Fruit fly (Drosophila melanogaster) whole organism, embryonic: ENCODE data around the gene CG1635.

Experiments
- Ada2b ChIP-seq: fragments of 200-800 bp; sonication (Bioruptor generic); IDR thresholded peaks from 2 replicates; pipeline ENCODE4 v1.3.6; 2022; ENCODE audit warnings: missing biosample characterization, missing genetic modification characterization
- Antp ChIP-seq: fragments of 200-800 bp; sonication (Bioruptor generic); optimal IDR thresholded peaks from 3 replicates; lab custom pipeline; 2016; ENCODE audit warnings: missing biosample characterization, missing genetic modification characterization
- CG10431 ChIP-seq: fragments of 200-800 bp; sonication (Bioruptor generic); optimal IDR thresholded peaks from 3 replicates; lab custom pipeline; 2018; ENCODE audit warnings: missing biosample characterization, mild to moderate bottlenecking, missing genetic modification characterization
- CG10979 ChIP-seq: fragments of 200-800 bp; sonication (Bioruptor generic); optimal IDR thresholded peaks from 2 replicates; lab custom pipeline; 2018; ENCODE audit warnings: missing biosample characterization, mild to moderate bottlenecking, missing genetic modification characterization, moderate library complexity
- CG11085 ChIP-seq: fragments of 200-800 bp; sonication (Bioruptor generic); IDR thresholded peaks from 2 replicates; pipeline ENCODE4 v1.3.6; 2022; ENCODE audit warnings: missing biosample characterization, missing genetic modification characterization
- CG12155 ChIP-seq: fragments of 200-800 bp; sonication (Bioruptor generic); optimal IDR thresholded peaks from 3 replicates; lab custom pipeline; 2016; ENCODE audit warnings: missing biosample characterization, missing genetic modification characterization
- CG13123 ChIP-seq: fragments of 200-800 bp; sonication (Bioruptor generic); optimal IDR thresholded peaks from 2 replicates; lab custom pipeline; 2016; ENCODE audit warnings: missing biosample characterization, missing genetic modification characterization
- CG13296 ChIP-seq: fragments of 200-800 bp; sonication (Bioruptor generic); optimal IDR thresholded peaks from 3 replicates; lab custom pipeline; 2018; ENCODE audit warnings: missing biosample characterization, mild to moderate bottlenecking, missing genetic modification characterization
- CG16815 ChIP-seq: fragments of 200-800 bp; sonication (Bioruptor generic); optimal IDR thresholded peaks from 3 replicates; lab custom pipeline; 2017; ENCODE audit warnings: missing biosample characterization, mild to moderate bottlenecking, missing genetic modification characterization
- CG17361 ChIP-seq: fragments of 200-800 bp; sonication (Bioruptor generic); IDR thresholded peaks from 3 replicates; pipeline ENCODE4 v1.3.6; 2022; ENCODE audit warnings: missing biosample characterization, missing genetic modification characterization
- CG17385 ChIP-seq: fragments of 200-800 bp; sonication (Bioruptor generic); optimal IDR thresholded peaks from 3 replicates; lab custom pipeline; 2018; ENCODE audit warnings: missing biosample characterization, mild to moderate bottlenecking, missing genetic modification characterization
- CG18764 ChIP-seq: fragments of 200-800 bp; sonication (Bioruptor generic); optimal IDR thresholded peaks from 3 replicates; lab custom pipeline; 2016; ENCODE audit warnings: missing biosample characterization, missing genetic modification characterization
- CG2199 ChIP-seq: fragments of 200-800 bp; sonication (Bioruptor generic); IDR thresholded peaks from 3 replicates; pipeline ENCODE4 v1.3.6; 2022; ENCODE audit warnings: missing biosample characterization, missing genetic modification characterization
- CG2678 ChIP-seq: fragments of 200-800 bp; sonication (Bioruptor generic); optimal IDR thresholded peaks from 3 replicates; lab custom pipeline; 2019; ENCODE audit warnings: missing biosample characterization, mild to moderate bottlenecking, missing genetic modification characterization, moderate library complexity
- CG30403 ChIP-seq: fragments of 200-800 bp; sonication (Bioruptor generic); optimal IDR thresholded peaks from 3 replicates; lab custom pipeline; 2016; ENCODE audit warnings: missing biosample characterization, missing genetic modification characterization
- CG30431 ChIP-seq: fragments of 200-800 bp; sonication (Bioruptor generic); optimal IDR thresholded peaks from 2 replicates; lab custom pipeline; 2017; ENCODE audit warnings: missing biosample characterization, missing genetic modification characterization
- CG3281 ChIP-seq: fragments of 200-800 bp; sonication (Bioruptor generic); optimal IDR thresholded peaks from 3 replicates; lab custom pipeline; 2017; ENCODE audit warnings: missing biosample characterization, mild to moderate bottlenecking, missing genetic modification characterization
- CG34376 ChIP-seq: fragments of 200-800 bp; sonication (Bioruptor generic); optimal IDR thresholded peaks from 2 replicates; lab custom pipeline; 2018; ENCODE audit warnings: missing biosample characterization, mild to moderate bottlenecking, missing genetic modification characterization
- CG3995 ChIP-seq: fragments of 200-800 bp; sonication (Bioruptor generic); optimal IDR thresholded peaks from 3 replicates; lab custom pipeline; 2016; ENCODE audit warnings: missing biosample characterization, missing genetic modification characterization
- CG4820 ChIP-seq: fragments of 200-800 bp; sonication (Bioruptor generic); optimal IDR thresholded peaks from 3 replicates; lab custom pipeline; 2016; ENCODE audit warnings: missing biosample characterization, missing genetic modification characterization
- CG5953 ChIP-seq: fragments of 200-800 bp; sonication (Bioruptor generic); IDR thresholded peaks from 2 replicates; pipeline ENCODE4 v1.3.6; 2022; ENCODE audit warnings: missing biosample characterization, missing genetic modification characterization
- CG6654 ChIP-seq: fragments of 200-800 bp; sonication (Bioruptor generic); optimal IDR thresholded peaks from 2 replicates; lab custom pipeline; 2017; ENCODE audit warnings: missing biosample characterization, mild to moderate bottlenecking, missing genetic modification characterization
- CG7372 ChIP-seq: fragments of 200-800 bp; sonication (Bioruptor generic); IDR thresholded peaks from 2 replicates; pipeline ENCODE4 v1.3.6; 2022; ENCODE audit warnings: missing biosample characterization, missing genetic modification characterization
- CG7839 ChIP-seq: fragments of 200-800 bp; sonication (Bioruptor generic); optimal IDR thresholded peaks from 3 replicates; lab custom pipeline; 2018; ENCODE audit warnings: missing biosample characterization, mild to moderate bottlenecking, missing genetic modification characterization, moderate library complexity
- Eip74EF ChIP-seq, 2 experiments: fragments of 200-800 bp in 1 of 2; fragments of >200 bp in 1 of 2; sonication (Bioruptor generic) in 1 of 2; optimal IDR thresholded peaks; 2 replicates each; lab custom pipeline; 2017 to 2019; ENCODE audit warnings: missing biosample characterization in 2 of 2, missing genetic modification characterization in 2 of 2, mild to moderate bottlenecking in 1 of 2, moderate library complexity in 1 of 2
- HLH3B ChIP-seq: fragments of 200-800 bp; sonication (Bioruptor generic); IDR thresholded peaks from 2 replicates; pipeline ENCODE4 v1.3.6; 2022; ENCODE audit warnings: missing biosample characterization, missing genetic modification characterization
- HLH54F ChIP-seq: fragments of 200-800 bp; sonication (Bioruptor generic); optimal IDR thresholded peaks from 3 replicates; lab custom pipeline; 2016; ENCODE audit warnings: missing biosample characterization, missing genetic modification characterization
- Hr78 ChIP-seq, 2 experiments: fragments of 200-800 bp in 1 of 2; fragments of >200 bp in 1 of 2; sonication (Bioruptor generic) in 1 of 2; optimal IDR thresholded peaks; 2 replicates each; lab custom pipeline; 2017 to 2019; ENCODE audit warnings: missing biosample characterization in 2 of 2, missing genetic modification characterization in 2 of 2, mild to moderate bottlenecking in 1 of 2, moderate library complexity in 1 of 2
- Oli ChIP-seq: fragments of 200-800 bp; sonication (Bioruptor generic); optimal IDR thresholded peaks from 2 replicates; lab custom pipeline; 2018; ENCODE audit warnings: missing biosample characterization, mild to moderate bottlenecking, missing genetic modification characterization, moderate library complexity
- Ptx1 ChIP-seq: fragments of 200-800 bp; sonication (Bioruptor generic); IDR thresholded peaks from 2 replicates; pipeline ENCODE4 v1.3.6; 2022; ENCODE audit warnings: missing biosample characterization, missing genetic modification characterization
- Ravus ChIP-seq: fragments of 200-800 bp; sonication (Bioruptor generic); IDR thresholded peaks from 2 replicates; pipeline ENCODE4 v1.3.6; 2022; ENCODE audit warnings: missing biosample characterization, missing genetic modification characterization
- Sox102F ChIP-seq: fragments of 200-800 bp; sonication (Bioruptor generic); optimal IDR thresholded peaks from 2 replicates; lab custom pipeline; 2018; ENCODE audit warnings: missing biosample characterization, mild to moderate bottlenecking, missing genetic modification characterization, moderate library complexity
- TFAM ChIP-seq: fragments of 200-800 bp; sonication (Bioruptor generic); optimal IDR thresholded peaks from 2 replicates; lab custom pipeline; 2017; ENCODE audit warnings: missing biosample characterization, missing genetic modification characterization, inconsistent platforms
- ab ChIP-seq: fragments of 200-800 bp; sonication (Bioruptor generic); optimal IDR thresholded peaks from 2 replicates; lab custom pipeline; 2016; ENCODE audit warnings: missing biosample characterization, missing genetic modification characterization
- abd-A ChIP-seq: fragments of 200-800 bp; sonication (Bioruptor generic); optimal IDR thresholded peaks from 3 replicates; lab custom pipeline; 2019; ENCODE audit warnings: missing biosample characterization, mild to moderate bottlenecking, missing genetic modification characterization, moderate library complexity
- ac ChIP-seq: fragments of 200-800 bp; sonication (Bioruptor generic); optimal IDR thresholded peaks from 3 replicates; lab custom pipeline; 2017; ENCODE audit warnings: missing biosample characterization, mild to moderate bottlenecking, missing genetic modification characterization
- ase ChIP-seq: fragments of 200-800 bp; sonication (Bioruptor generic); IDR thresholded peaks from 3 replicates; pipeline ENCODE4 v1.3.6; 2022; ENCODE audit warnings: missing biosample characterization, missing genetic modification characterization
- crc ChIP-seq: fragments of 200-800 bp; sonication (Bioruptor generic); optimal IDR thresholded peaks from 2 replicates; lab custom pipeline; 2016; ENCODE audit warnings: missing biosample characterization, missing genetic modification characterization
- fd102C ChIP-seq: fragments of 200-800 bp; sonication (Bioruptor generic); optimal IDR thresholded peaks from 2 replicates; lab custom pipeline; 2018; ENCODE audit warnings: missing biosample characterization, mild to moderate bottlenecking, missing genetic modification characterization, moderate library complexity
- hb ChIP-seq: fragments of 200-800 bp; sonication (Bioruptor generic); IDR thresholded peaks from 3 replicates; pipeline ENCODE4 v1.3.6; 2022; ENCODE audit warnings: missing biosample characterization, missing genetic modification characterization; ENCODE audit not compliant: partially characterized antibody
- jigr1 ChIP-seq: fragments of 200-800 bp; sonication (Bioruptor generic); IDR thresholded peaks from 3 replicates; pipeline ENCODE4 v1.3.6; 2022; ENCODE audit warnings: missing biosample characterization, missing genetic modification characterization
- kah ChIP-seq: fragments of 200-800 bp; sonication (Bioruptor generic); optimal IDR thresholded peaks from 2 replicates; lab custom pipeline; 2018; ENCODE audit warnings: missing biosample characterization, mild to moderate bottlenecking, missing genetic modification characterization
- luna ChIP-seq: fragments of 200-800 bp; sonication (Bioruptor generic); optimal IDR thresholded peaks from 2 replicates; lab custom pipeline; 2016; ENCODE audit warnings: missing biosample characterization, missing genetic modification characterization
- psq ChIP-seq: fragments of 200-800 bp; sonication (Bioruptor generic); optimal IDR thresholded peaks from 2 replicates; lab custom pipeline; 2017; ENCODE audit warnings: missing biosample characterization, missing genetic modification characterization
- salm ChIP-seq: fragments of 200-800 bp; sonication (Bioruptor generic); optimal IDR thresholded peaks from 2 replicates; lab custom pipeline; 2018; ENCODE audit warnings: missing biosample characterization, mild to moderate bottlenecking, missing genetic modification characterization
- sisA ChIP-seq: fragments of 200-800 bp; sonication (Bioruptor generic); IDR thresholded peaks from 2 replicates; pipeline ENCODE4 v1.3.6; 2022; ENCODE audit warnings: missing biosample characterization, missing genetic modification characterization
- stc ChIP-seq: fragments of 200-800 bp; sonication (Bioruptor generic); IDR thresholded peaks from 2 replicates; pipeline ENCODE4 v1.3.6; 2022; ENCODE audit warnings: missing biosample characterization, missing genetic modification characterization
- sug ChIP-seq: fragments of 200-800 bp; optimal IDR thresholded peaks from 2 replicates; lab custom pipeline; 2019; ENCODE audit warnings: missing biosample characterization, mild to moderate bottlenecking, missing genetic modification characterization, moderate library complexity
- tio ChIP-seq: fragments of 200-800 bp; sonication (Bioruptor generic); optimal IDR thresholded peaks from 2 replicates; lab custom pipeline; 2017; ENCODE audit warnings: missing biosample characterization, missing genetic modification characterization, inconsistent platforms
- tll ChIP-seq, 2 experiments: fragments of 200-800 bp in 1 of 2; fragments of >200 bp in 1 of 2; sonication (Bioruptor generic) in 1 of 2; optimal IDR thresholded peaks; 2 replicates each; lab custom pipeline; 2017 to 2019; ENCODE audit warnings: missing biosample characterization in 2 of 2, missing genetic modification characterization in 2 of 2, mild to moderate bottlenecking in 1 of 2, moderate library complexity in 1 of 2
- wek ChIP-seq: fragments of 200-800 bp; sonication (Bioruptor generic); optimal IDR thresholded peaks from 3 replicates; lab custom pipeline; 2018; ENCODE audit warnings: missing biosample characterization, mild to moderate bottlenecking, missing genetic modification characterization, moderate library complexity

CG1635 gene

DNA sequence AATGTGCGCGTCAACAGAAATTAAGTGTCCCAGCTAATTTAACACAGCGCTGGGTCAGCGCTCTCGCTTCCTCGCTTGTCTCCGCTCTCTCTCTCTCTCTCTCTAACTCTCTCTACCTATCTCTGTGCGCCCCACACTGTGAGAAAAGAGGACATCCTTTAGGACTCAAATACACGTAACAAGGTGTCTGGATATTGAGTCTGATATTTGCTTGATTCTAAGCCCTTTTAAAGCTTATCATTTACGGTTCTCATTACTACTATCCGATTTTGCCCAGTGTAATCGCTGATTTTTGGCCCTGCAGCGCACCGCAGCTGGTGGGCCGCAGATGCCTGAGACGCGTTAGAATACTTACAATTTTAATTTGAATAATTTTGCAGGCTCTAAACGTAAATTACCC is 48.0 kb downstream of the CG1635 start (continued):
- TF ChIP-seq CG7372 (GFP tag; lab: Robert Waterston, UW) (no peak), Hr78 (GFP tag; optimal IDR thresholded peaks at IDR 0.05; lab: Kevin White, UChicago) (no peak), CG16815 (GFP tag; lab: Kevin White, UChicago) (peak; percentile 14), HLH3B (GFP tag; lab: Robert Waterston, UW) (peak; percentile 35; the same call in 1 of the 2 replicates), sug (tag; lab: Kevin White, UChicago) (peak; percentile 3), ab (GFP tag; lab: Kevin White, UChicago) (no peak), luna (GFP tag; lab: Kevin White, UChicago) (no peak), CG30403 (GFP tag; lab: Kevin White, UChicago) (no peak), hb (no peak), CG2199 (GFP tag; lab: Robert Waterston, UW) (no peak), Ptx1 (GFP tag; lab: Robert Waterston, UW) (no peak), Antp (GFP tag; lab: Kevin White, UChicago) (peak; percentile 30), CG34376 (GFP tag; lab: Kevin White, UChicago) (no peak), kah (GFP tag; lab: Kevin White, UChicago) (no peak), CG3995 (GFP tag; lab: Kevin White, UChicago) (no peak), CG3281 (GFP tag; lab: Kevin White, UChicago) (peak; percentile 56), ac (GFP tag; lab: Kevin White, UChicago) (no peak), TFAM (GFP tag; lab: Kevin White, UChicago) (no peak), CG12155 (GFP tag; lab: Kevin White, UChicago) (peak; percentile 9), CG18764 (GFP tag; lab: Kevin White, UChicago) (no peak), CG13123 (GFP tag; lab: Kevin White, UChicago) (no peak), CG2678 (tag; lab: Kevin White, UChicago) (peak; percentile 53), CG4820 (GFP tag; lab: Kevin White, UChicago) (peak; percentile 6), wek (GFP tag; lab: Kevin White, UChicago) (no peak), CG7839 (peak; percentile 47), salm (tag; lab: Kevin White, UChicago) (no peak), jigr1 (GFP tag; lab: Robert Waterston, UW) (no peak), psq (GFP tag; lab: Kevin White, UChicago) (no peak), CG6654 (no peak), tll (GFP tag; optimal IDR thresholded peaks at IDR 0.05; lab: Kevin White, UChicago) (no peak), Eip74EF (GFP tag; optimal IDR thresholded peaks at IDR 0.05; lab: Kevin White, UChicago) (no peak), Ada2b (GFP tag; lab: Robert Waterston, UW) (no peak), tio (GFP tag; lab: Kevin White, UChicago) (no peak), Sox102F (GFP tag; lab: Kevin White, UChicago) (peak; percentile 22), Oli (tag; lab: Kevin White, UChicago) (peak; percentile 14), ase (GFP tag; lab: Robert Waterston, UW) (no peak), Ravus (GFP tag; lab: Robert Waterston, UW) (no peak), CG11085 (GFP tag; lab: Robert Waterston, UW) (no peak), sisA (GFP tag; lab: Robert Waterston, UW) (0 out of 2 replicates have a peak, but pooled peaks have one; percentile 52), CG5953 (GFP tag; lab: Robert Waterston, UW) (no peak), fd102C (GFP tag; lab: Kevin White, UChicago) (no peak), CG10979 (tag; lab: Kevin White, UChicago) (no peak), crc (GFP tag; lab: Kevin White, UChicago) (no peak), CG30431 (GFP tag; lab: Kevin White, UChicago) (no peak), CG17361 (GFP tag; lab: Robert Waterston, UW) (no peak), abd-A (tag; lab: Kevin White, UChicago) (no peak), HLH54F (GFP tag; lab: Kevin White, UChicago) (peak; percentile 35), CG10431 (no peak), stc (no peak), CG13296 (GFP tag; lab: Kevin White, UChicago) (no peak), CG17385 (peak; percentile 37)
